Worm (Caenorhabditis elegans) whole organism, L4 larva: Measurements from ENCODE around the gene ceh-74.
A peak's percentile ranks its signal among the peaks of the same experiment; 100 is the strongest.

Source experiments
- D1046.2 ChIP-seq: fragments of 200-800 bp; sonication (Bioruptor generic); IDR thresholded peaks from 2 replicates; pipeline ENCODE4 v1.3.6; 2022; ENCODE audit warnings: missing genetic modification characterization, missing compliant biosample characterization
- F10B5.3 ChIP-seq: sonication (generic microtip); optimal IDR thresholded peaks from 2 replicates; lab custom pipeline; 2016; ENCODE audit warnings: mild to moderate bottlenecking, missing genetic modification characterization, missing compliant biosample characterization
- F37D6.2 ChIP-seq: sonication (generic microtip); optimal IDR thresholded peaks from 2 replicates; lab custom pipeline; 2016; ENCODE audit warnings: mild to moderate bottlenecking, missing genetic modification characterization, missing compliant biosample characterization
- F49E8.2 ChIP-seq: sonication (generic microtip); optimal IDR thresholded peaks from 2 replicates; lab custom pipeline; 2016; ENCODE audit warnings: missing compliant biosample characterization, mild to moderate bottlenecking, missing genetic modification characterization, borderline replicate concordance
- R02D3.7 ChIP-seq: fragments of 150-350 bp; sonication (generic microtip); optimal IDR thresholded peaks from 3 replicates; lab custom pipeline; 2014; ENCODE audit warnings: missing biosample characterization, missing genetic modification characterization
- T20F7.1 ChIP-seq: fragments of 200-800 bp; sonication (Bioruptor generic); optimal IDR thresholded peaks from 2 replicates; lab custom pipeline; 2018; ENCODE audit warnings: mild to moderate bottlenecking, missing genetic modification characterization, missing compliant biosample characterization
- Y105C5A.15 ChIP-seq: fragments of 200-800 bp; sonication (Bioruptor generic); IDR thresholded peaks from 2 replicates; pipeline ENCODE4 v1.3.6; 2022; ENCODE audit warnings: missing genetic modification characterization, missing compliant biosample characterization
- Y5F2A.4 ChIP-seq: fragments of 200-800 bp; sonication (Bioruptor generic); optimal IDR thresholded peaks from 2 replicates; lab custom pipeline; 2018; ENCODE audit warnings: mild to moderate bottlenecking, missing genetic modification characterization, missing compliant biosample characterization
- ZK546.5 ChIP-seq, 2 experiments: sonication (generic microtip); optimal IDR thresholded peaks; 2 replicates each; lab custom pipeline; 2017; ENCODE audit warnings: missing biosample characterization in 2 of 2, missing genetic modification characterization in 2 of 2
- aly-2 ChIP-seq: sonication (generic microtip); optimal IDR thresholded peaks from 2 replicates; lab custom pipeline; 2018; ENCODE audit warnings: missing biosample characterization, missing genetic modification characterization
- ama-1 ChIP-seq: fragments of 150-350 bp; optimal IDR thresholded peaks from 2 replicates; lab custom pipeline; 2014; ENCODE audit warnings: inconsistent platforms, mixed read lengths
- arid-1 ChIP-seq: fragments of 200-800 bp; sonication (Bioruptor generic); conservative IDR thresholded peaks from 2 replicates; pipeline ENCODE4 v1.3.6; 2022; ENCODE audit warnings: missing genetic modification reagents, missing genetic modification characterization, missing compliant biosample characterization
- ceh-20 ChIP-seq: fragments of 200-800 bp; sonication (Bioruptor generic); IDR thresholded peaks from 2 replicates; pipeline ENCODE4 v1.3.6; 2022; ENCODE audit warnings: missing genetic modification reagents, missing genetic modification characterization, missing compliant biosample characterization
- ceh-28 ChIP-seq: fragments of 150-350 bp; optimal IDR thresholded peaks from 2 replicates; lab custom pipeline; 2014; ENCODE audit warnings: missing biosample characterization, missing genetic modification reagents, missing genetic modification characterization
- ceh-44 ChIP-seq: fragments of 200-800 bp; sonication (Bioruptor generic); IDR thresholded peaks from 2 replicates; pipeline ENCODE4 v1.3.6; 2022; ENCODE audit warnings: missing genetic modification reagents, missing genetic modification characterization, missing compliant biosample characterization
- ceh-82 ChIP-seq: sonication (generic microtip); optimal IDR thresholded peaks from 2 replicates; lab custom pipeline; 2017; ENCODE audit warnings: missing biosample characterization, missing genetic modification characterization
- ces-1 ChIP-seq: fragments of 150-350 bp; sonication (generic microtip); optimal IDR thresholded peaks from 4 replicates; lab custom pipeline; 2014; ENCODE audit warnings: missing biosample characterization, missing genetic modification reagents, missing genetic modification characterization
- daf-19 ChIP-seq: fragments of 200-800 bp; sonication (Bioruptor generic); conservative IDR thresholded peaks from 2 replicates; pipeline ENCODE4 v1.3.6; 2022; ENCODE audit warnings: missing genetic modification characterization, missing compliant biosample characterization
- daf-8 ChIP-seq: fragments of 200-800 bp; sonication (Bioruptor generic); IDR thresholded peaks from 2 replicates; pipeline ENCODE4 v1.3.6; 2022; ENCODE audit warnings: missing genetic modification characterization, missing compliant biosample characterization
- dmd-9 ChIP-seq: fragments of 200-800 bp; sonication (Bioruptor generic); IDR thresholded peaks from 2 replicates; pipeline ENCODE4 v1.3.6; 2022; ENCODE audit warnings: missing genetic modification reagents, missing genetic modification characterization, missing compliant biosample characterization
- duxl-1 ChIP-seq: sonication (generic microtip); optimal IDR thresholded peaks from 2 replicates; lab custom pipeline; 2016; ENCODE audit warnings: mild to moderate bottlenecking, missing genetic modification characterization, moderate library complexity, missing compliant biosample characterization; ENCODE audit not compliant: poor library complexity
- egl-27 ChIP-seq: sonication (generic microtip); optimal IDR thresholded peaks from 3 replicates; lab custom pipeline; 2017; ENCODE audit warnings: missing biosample characterization, missing genetic modification reagents, missing genetic modification characterization
- fkh-10 ChIP-seq: fragments of 150-350 bp; optimal IDR thresholded peaks from 2 replicates; lab custom pipeline; 2014; ENCODE audit warnings: missing biosample characterization, missing genetic modification reagents, missing genetic modification characterization
- gei-8 ChIP-seq: fragments of 200-800 bp; sonication (Bioruptor generic); optimal IDR thresholded peaks from 2 replicates; lab custom pipeline; 2018; ENCODE audit warnings: mild to moderate bottlenecking, missing genetic modification characterization, missing compliant biosample characterization
- hif-1 ChIP-seq, 2 experiments: sonication (generic microtip); optimal IDR thresholded peaks; 2 replicates each; lab custom pipeline; 2016 to 2017; ENCODE audit warnings: missing compliant biosample characterization in 2 of 2, missing genetic modification characterization in 2 of 2, missing genetic modification reagents in 2 of 2, missing genotype in 2 of 2, mild to moderate bottlenecking in 1 of 2
- hmg-1.1 ChIP-seq: fragments of 200-800 bp; sonication (Bioruptor generic); IDR thresholded peaks from 2 replicates; pipeline ENCODE4 v1.3.6; 2022; ENCODE audit warnings: missing genetic modification reagents, missing genetic modification characterization, missing compliant biosample characterization
- jun-1 ChIP-seq: fragments of 150-350 bp; optimal IDR thresholded peaks from 2 replicates; lab custom pipeline; 2014; ENCODE audit warnings: missing biosample characterization, missing genetic modification reagents, missing genetic modification characterization
- lin-1 ChIP-seq: fragments of 200-800 bp; sonication (Bioruptor generic); IDR thresholded peaks from 2 replicates; pipeline ENCODE4 v1.3.6; 2022; ENCODE audit warnings: missing genetic modification reagents, missing genetic modification characterization, missing compliant biosample characterization
- lin-39 ChIP-seq: fragments of 150-350 bp; optimal IDR thresholded peaks from 2 replicates; lab custom pipeline; 2014; ENCODE audit warnings: missing biosample characterization, missing genetic modification reagents, missing genetic modification characterization
- lsy-2 ChIP-seq, 2 experiments: fragments of 150-350 bp in 1 of 2; sonication (generic microtip) in 1 of 2; optimal IDR thresholded peaks; 2 replicates each; lab custom pipeline; 2014 to 2017; ENCODE audit warnings: missing biosample characterization in 2 of 2, missing genetic modification characterization in 2 of 2
- mdt-29 ChIP-seq: fragments of 200-800 bp; sonication (Bioruptor generic); IDR thresholded peaks from 2 replicates; pipeline ENCODE4 v1.3.6; 2022; ENCODE audit warnings: missing genetic modification reagents, missing genetic modification characterization, missing compliant biosample characterization
- mes-2 ChIP-seq: sonication (generic microtip); optimal IDR thresholded peaks from 2 replicates; lab custom pipeline; 2016; ENCODE audit warnings: missing genotype, mild to moderate bottlenecking, missing genetic modification characterization, missing compliant biosample characterization; ENCODE audit not compliant: poor library complexity, severe bottlenecking
- nhr-102 ChIP-seq: sonication (generic microtip); optimal IDR thresholded peaks from 2 replicates; lab custom pipeline; 2016; ENCODE audit warnings: mild to moderate bottlenecking, missing genetic modification characterization, moderate library complexity, missing compliant biosample characterization
- nhr-237 ChIP-seq: sonication (generic microtip); optimal IDR thresholded peaks from 2 replicates; lab custom pipeline; 2017; ENCODE audit warnings: missing biosample characterization, missing genetic modification characterization
- nhr-25 ChIP-seq: sonication (generic microtip); optimal IDR thresholded peaks from 2 replicates; lab custom pipeline; 2017; ENCODE audit warnings: missing genetic modification characterization, mild to moderate bottlenecking, missing compliant biosample characterization, antibody characterized with exemption, moderate library complexity, borderline replicate concordance; ENCODE audit not compliant: insufficient read depth
- nhr-28 ChIP-seq: fragments of 150-350 bp; optimal IDR thresholded peaks from 2 replicates; lab custom pipeline; 2014; ENCODE audit warnings: missing biosample characterization, missing genetic modification characterization
- nhr-41 ChIP-seq: fragments of 200-800 bp; sonication (Bioruptor generic); IDR thresholded peaks from 2 replicates; pipeline ENCODE4 v1.3.6; 2022; ENCODE audit warnings: missing genetic modification reagents, missing genetic modification characterization, missing compliant biosample characterization
- nhr-42 ChIP-seq: fragments of 200-800 bp; sonication (Bioruptor generic); IDR thresholded peaks from 2 replicates; pipeline ENCODE4 v1.3.6; 2022; ENCODE audit warnings: missing genetic modification characterization, missing compliant biosample characterization
- nhr-77 ChIP-seq: fragments of 150-350 bp; optimal IDR thresholded peaks from 2 replicates; lab custom pipeline; 2014; ENCODE audit warnings: missing biosample characterization, missing genetic modification characterization
- pqm-1 ChIP-seq: sonication (generic microtip); optimal IDR thresholded peaks from 2 replicates; lab custom pipeline; 2017; ENCODE audit warnings: missing biosample characterization, missing genetic modification characterization
- rbr-2 ChIP-seq: sonication (generic microtip); optimal IDR thresholded peaks from 2 replicates; lab custom pipeline; 2016; ENCODE audit warnings: missing genotype, missing genetic modification characterization, missing compliant biosample characterization
- saeg-2 ChIP-seq: fragments of 200-800 bp; sonication (Bioruptor generic); IDR thresholded peaks from 2 replicates; pipeline ENCODE4 v1.3.6; 2022; ENCODE audit warnings: missing genetic modification reagents, missing genetic modification characterization, missing compliant biosample characterization
- set-16 ChIP-seq: fragments of 200-800 bp; sonication (Bioruptor generic); IDR thresholded peaks from 2 replicates; pipeline ENCODE4 v1.3.6; 2022; ENCODE audit warnings: missing genetic modification reagents, missing genetic modification characterization, missing compliant biosample characterization
- snpc-1.2 ChIP-seq: fragments of 200-800 bp; sonication (Bioruptor generic); IDR thresholded peaks from 2 replicates; pipeline ENCODE4 v1.3.6; 2022; ENCODE audit warnings: missing genetic modification reagents, missing genetic modification characterization, missing compliant biosample characterization
- tag-97 ChIP-seq: fragments of 200-800 bp; sonication (Bioruptor generic); IDR thresholded peaks from 2 replicates; pipeline ENCODE4 v1.3.6; 2022; ENCODE audit warnings: missing genetic modification characterization, missing compliant biosample characterization
- unc-62 ChIP-seq, 3 experiments: fragments of 150-350 bp in 1 of 3; sonication (generic microtip); optimal IDR thresholded peaks in 2 of 3; peaks in 1 of 3; 1 replicate in 1 of 3; 2 replicates in 2 of 3; lab custom pipeline; 2014 to 2017; ENCODE audit warnings: missing biosample characterization in 3 of 3, missing genetic modification characterization in 3 of 3, missing genetic modification reagents in 3 of 3, missing genotype in 1 of 3
- vab-7 ChIP-seq: fragments of 200-800 bp; sonication (Bioruptor generic); IDR thresholded peaks from 2 replicates; pipeline ENCODE4 v1.3.6; 2022; ENCODE audit warnings: missing genetic modification reagents, missing genetic modification characterization, missing compliant biosample characterization
- zfp-3 ChIP-seq: fragments of 200-800 bp; sonication (Bioruptor generic); conservative IDR thresholded peaks from 2 replicates; pipeline ENCODE4 v1.3.6; 2022; ENCODE audit warnings: missing genetic modification reagents, missing genetic modification characterization, missing compliant biosample characterization
- zip-2 ChIP-seq: fragments of 150-350 bp; optimal IDR thresholded peaks from 2 replicates; lab custom pipeline; 2014; ENCODE audit warnings: missing biosample characterization, missing genetic modification characterization
- ztf-11 ChIP-seq: fragments of 150-350 bp; optimal IDR thresholded peaks from 2 replicates; lab custom pipeline; 2014; ENCODE audit warnings: missing biosample characterization, missing genetic modification characterization
- ztf-7 ChIP-seq: fragments of 150-350 bp; optimal IDR thresholded peaks from 2 replicates; lab custom pipeline; 2014; ENCODE audit warnings: missing biosample characterization, missing genetic modification characterization

ceh-74 gene

DNA sequence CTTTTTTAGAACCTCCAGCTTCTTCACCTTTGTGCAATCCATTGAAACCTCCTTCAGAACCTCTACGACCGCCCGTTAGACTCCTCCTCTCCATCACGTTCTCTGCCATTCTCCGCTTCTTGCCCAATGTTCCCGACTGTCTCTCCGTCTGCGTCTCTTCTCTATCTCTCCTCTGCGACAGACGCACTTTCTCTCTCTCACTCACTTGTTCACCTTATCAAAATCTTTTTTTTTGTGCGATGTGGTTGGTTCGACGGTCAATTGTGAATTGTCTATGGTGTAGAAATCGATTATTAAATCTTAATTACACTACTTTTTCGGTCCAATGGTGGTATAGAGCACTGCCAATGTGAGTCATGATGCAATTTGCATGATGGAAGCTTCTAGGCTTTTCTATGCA is 15.6 kb downstream of the ceh-74 start, which contains the start of gene atfs-1:
Gene atfs-1, plus strand, starts transcription at position 213 of the 400 bp plus-strand sequence.
- TF ChIP-seq hif-1 (tag; optimal IDR thresholded peaks at IDR 0.05; lab: Kevin White, UChicago) (peak in 1 of 2 experiments; percentile 35), aly-2 (tag; lab: Kevin White, UChicago) (no peak), nhr-102 (peak; percentile 43), F37D6.2 (tag; lab: Kevin White, UChicago) (no peak), lin-1 (GFP tag; lab: Robert Waterston, UW) (peak; percentile 62; the same call in 1 of the 2 replicates), ceh-44 (no peak), ceh-20 (GFP tag; lab: Robert Waterston, UW) (no peak), nhr-237 (tag; lab: Kevin White, UChicago) (no peak), ces-1 (GFP tag; lab: Kevin White, UChicago) (no peak), daf-19 (GFP tag; lab: Robert Waterston, UW) (no peak), snpc-1.2 (GFP tag; lab: Robert Waterston, UW) (no peak), F49E8.2 (tag; lab: Kevin White, UChicago) (no peak), nhr-28 (tag; lab: Kevin White, UChicago) (peak; percentile 94), ZK546.5 (tag; optimal IDR thresholded peaks at IDR 0.05; lab: Kevin White, UChicago) (no peak), Y105C5A.15 (no peak), R02D3.7 (tag; lab: Kevin White, UChicago) (no peak), fkh-10 (GFP tag; lab: Kevin White, UChicago) (no peak), D1046.2 (GFP tag; lab: Robert Waterston, UW) (no peak), set-16 (peak; percentile 38), zip-2 (tag; lab: Kevin White, UChicago) (no peak), egl-27 (tag; lab: Kevin White, UChicago) (no peak), tag-97 (no peak), lin-39 (no peak), nhr-41 (peak; percentile 13; the same call in 1 of the 2 replicates), duxl-1 (no peak), ama-1 (lab: Kevin White, UChicago) (peak; percentile 79), nhr-42 (GFP tag; lab: Robert Waterston, UW) (no peak; the same call in 1 of the 2 replicates), nhr-25 (tag; lab: Kevin White, UChicago) (no peak), daf-8 (no peak), ceh-82 (no peak), dmd-9 (GFP tag; lab: Robert Waterston, UW) (no peak), vab-7 (GFP tag; lab: Robert Waterston, UW) (no peak), nhr-77 (peak; percentile 69), zfp-3 (GFP tag; lab: Robert Waterston, UW) (no peak), ztf-11 (no peak), mdt-29 (GFP tag; lab: Robert Waterston, UW) (no peak), F10B5.3 (tag; lab: Kevin White, UChicago) (no peak), mes-2 (tag; lab: Kevin White, UChicago) (peak; percentile 73), arid-1 (no peak), T20F7.1 (GFP tag; lab: Kevin White, UChicago) (no peak), saeg-2 (GFP tag; lab: Robert Waterston, UW) (no peak), jun-1 (tag; lab: Kevin White, UChicago) (no peak), gei-8 (no peak), lsy-2 (tag; optimal IDR thresholded peaks at IDR 0.05; lab: Kevin White, UChicago) (peak in 1 of 2 experiments; percentile 71), rbr-2 (peak; percentile 56), ztf-7 (no peak), Y5F2A.4 (no peak), hmg-1.1 (GFP tag; lab: Robert Waterston, UW) (peak; percentile 88), pqm-1 (tag; lab: Kevin White, UChicago) (peak; percentile 75), unc-62 (GFP tag; optimal IDR thresholded peaks at IDR 0.05 in 1 of 2; lab: Kevin White, UChicago) (peak in 1 of 2 experiments; percentile 75), unc-62 (tag; optimal IDR thresholded peaks at IDR 0.05; lab: Kevin White, UChicago) (no peak), ceh-28 (tag; lab: Kevin White, UChicago) (no peak)
